Comparison of ENCODE assay signal across 2 fruit fly cellular contexts in the genomic region with DNA sequence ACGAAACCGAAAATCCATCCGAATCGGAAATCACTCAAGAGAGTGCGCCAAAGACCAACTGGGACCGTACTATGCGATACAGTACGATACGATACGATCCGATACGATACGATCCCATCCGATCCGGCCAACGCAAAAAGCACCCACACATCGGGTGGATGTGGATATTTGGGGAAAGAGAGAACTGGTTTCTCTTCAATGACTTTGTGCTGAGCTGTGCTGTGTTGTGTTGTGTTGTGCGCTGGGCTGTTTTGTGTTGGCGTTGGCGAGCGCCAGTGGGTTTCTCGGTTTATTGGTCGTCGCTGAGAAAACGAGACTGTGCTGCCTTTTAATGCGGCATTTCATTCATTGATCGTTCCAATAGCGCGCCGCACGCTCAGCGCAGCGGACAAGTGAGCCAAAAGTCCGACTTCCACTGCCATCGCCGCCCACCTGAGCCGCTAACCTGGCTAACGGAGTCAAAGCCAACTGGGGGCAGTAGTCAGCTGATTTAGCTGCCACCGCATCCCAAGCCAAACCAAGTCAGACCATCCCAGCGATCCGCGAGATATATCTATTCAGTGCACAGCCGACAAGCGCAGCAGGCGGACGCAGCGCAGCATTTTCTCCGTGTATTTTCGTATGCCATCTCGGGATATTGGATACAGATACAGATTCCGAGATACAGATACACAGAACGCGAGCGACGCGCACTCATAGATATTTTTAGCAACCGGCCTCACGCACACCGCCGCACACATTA.
TF ChIP-seq lines count a peak whose summit lies in the region.

A gene (plus strand): TSS at position 324 of the 742 bp plus-strand sequence.

TF ChIP-seq in whole organism, embryonic, 481 proteins besides CTCF, POLR2A, EP300 and RAD21 (continued from another document and continues in another):
- TF ChIP-seq CG6683 (GFP tag; optimal IDR thresholded peaks at IDR 0.05; lab: Kevin White, UChicago) (no peak), CG34422 (GFP tag; IDR thresholded peaks at IDR 0.05; lab: Robert Waterston, UW) (0 out of 3 replicates have a peak, but pooled peaks have one; percentile 36), gro (GFP tag; optimal IDR thresholded peaks at IDR 0.05; lab: Kevin White, UChicago) (no peak), sima (GFP tag; optimal IDR thresholded peaks at IDR 0.05; lab: Kevin White, UChicago) (no peak), lbe (GFP tag; optimal IDR thresholded peaks at IDR 0.05; lab: Kevin White, UChicago) (no peak), HLHmδ (GFP tag; optimal IDR thresholded peaks at IDR 0.05; lab: Kevin White, UChicago) (peak; percentile 34), pan (optimal IDR thresholded peaks at IDR 0.05; lab: Kevin White, UChicago) (no peak), pan (GFP tag; optimal IDR thresholded peaks at IDR 0.05 in 1 of 2, IDR thresholded peaks at IDR 0.05 in 1 of 2) (no peak), Med (GFP tag; lab: Kevin White, UChicago) (peak; percentile 51), CG7556 (GFP tag; optimal IDR thresholded peaks at IDR 0.05; lab: Kevin White, UChicago) (no peak), ase (GFP tag; IDR thresholded peaks at IDR 0.05; lab: Robert Waterston, UW) (no peak), CG7928 (GFP tag; optimal IDR thresholded peaks at IDR 0.05; lab: Kevin White, UChicago) (no peak), HHEX (GFP tag; optimal IDR thresholded peaks at IDR 0.05; lab: Kevin White, UChicago) (no peak), ind (GFP tag; optimal IDR thresholded peaks at IDR 0.05; lab: Kevin White, UChicago) (no peak), so (GFP tag; IDR thresholded peaks at IDR 0.05; lab: Robert Waterston, UW) (no peak), CG10543 (GFP tag; optimal IDR thresholded peaks at IDR 0.05; lab: Kevin White, UChicago) (peak; percentile 63), vnd (GFP tag; IDR thresholded peaks at IDR 0.05; lab: Robert Waterston, UW; ENCODE audit: partially characterized antibody) (0 out of 3 replicates have a peak, but pooled peaks have one; percentile 24), mirr (GFP tag; optimal IDR thresholded peaks at IDR 0.05; lab: Kevin White, UChicago) (peak; percentile 10), CG12769 (tag; optimal IDR thresholded peaks at IDR 0.05; lab: Kevin White, UChicago) (peak; percentile 85), vfl (GFP tag; optimal IDR thresholded peaks at IDR 0.05; lab: Kevin White, UChicago) (no peak), CG30403 (GFP tag; optimal IDR thresholded peaks at IDR 0.05; lab: Kevin White, UChicago) (no peak), Sry-δ (GFP tag; optimal IDR thresholded peaks at IDR 0.05; lab: Kevin White, UChicago) (no peak), kni (GFP tag; optimal IDR thresholded peaks at IDR 0.05; lab: Kevin White, UChicago) (peak; percentile 69), hb (GFP tag; IDR thresholded peaks at IDR 0.05; lab: Robert Waterston, UW; ENCODE audit: partially characterized antibody) (0 out of 3 replicates have a peak, but pooled peaks have one; percentile 47), CG4282 (GFP tag; optimal IDR thresholded peaks at IDR 0.05; lab: Kevin White, UChicago) (no peak), aop (GFP tag; IDR thresholded peaks at IDR 0.05; lab: Robert Waterston, UW) (no peak), Dbx (GFP tag; IDR thresholded peaks at IDR 0.05; lab: Robert Waterston, UW) (no peak), amos (GFP tag; IDR thresholded peaks at IDR 0.05; lab: Robert Waterston, UW; ENCODE audit: partially characterized antibody) (peak; percentile 29; the same call in 1 of the 2 replicates), CG3281 (GFP tag; optimal IDR thresholded peaks at IDR 0.05; lab: Kevin White, UChicago) (no peak), CG10321 (GFP tag; IDR thresholded peaks at IDR 0.05; lab: Robert Waterston, UW) (no peak), CG15269 (tag; optimal IDR thresholded peaks at IDR 0.05; lab: Kevin White, UChicago) (peak; percentile 20), Ada2b (GFP tag; IDR thresholded peaks at IDR 0.05; lab: Robert Waterston, UW) (0 out of 2 replicates have a peak, but pooled peaks have one; percentile 27), gt (GFP tag; IDR thresholded peaks at IDR 0.05; lab: Robert Waterston, UW) (no peak), CG1233 (GFP tag; optimal IDR thresholded peaks at IDR 0.05; lab: Kevin White, UChicago) (no peak), CG6654 (GFP tag; optimal IDR thresholded peaks at IDR 0.05; lab: Kevin White, UChicago) (no peak), CG32772 (GFP tag; IDR thresholded peaks at IDR 0.05; lab: Robert Waterston, UW) (no peak), nau (GFP tag; optimal IDR thresholded peaks at IDR 0.05; lab: Kevin White, UChicago) (no peak), Dp (GFP tag; optimal IDR thresholded peaks at IDR 0.05; lab: Kevin White, UChicago) (no peak), NC2β (GFP tag; optimal IDR thresholded peaks at IDR 0.05; lab: Kevin White, UChicago) (no peak), vvl (GFP tag; IDR thresholded peaks at IDR 0.05; lab: Robert Waterston, UW) (peak; percentile 40), CG6254 (GFP tag; optimal IDR thresholded peaks at IDR 0.05; lab: Kevin White, UChicago) (no peak), YL-1 (GFP tag; optimal IDR thresholded peaks at IDR 0.05; lab: Kevin White, UChicago) (no peak), bab2 (GFP tag; optimal IDR thresholded peaks at IDR 0.05; lab: Kevin White, UChicago) (no peak), unc-4 (GFP tag; IDR thresholded peaks at IDR 0.05; lab: Robert Waterston, UW; ENCODE audit: partially characterized antibody) (0 out of 2 replicates have a peak, but pooled peaks have one; percentile 14), CG2116 (GFP tag; optimal IDR thresholded peaks at IDR 0.05; lab: Kevin White, UChicago) (no peak), Jarid2 (GFP tag; optimal IDR thresholded peaks at IDR 0.05; lab: Kevin White, UChicago) (peak; percentile 69), grn (GFP tag; optimal IDR thresholded peaks at IDR 0.05; lab: Kevin White, UChicago) (peak; percentile 51), Awh (GFP tag; IDR thresholded peaks at IDR 0.05; lab: Robert Waterston, UW) (peak; percentile 46; the same call in 1 of the 2 replicates), fd96Cb (tag; optimal IDR thresholded peaks at IDR 0.05; lab: Kevin White, UChicago) (no peak), CG13894 (tag; optimal IDR thresholded peaks at IDR 0.05; lab: Kevin White, UChicago) (peak; percentile 49), CG10959 (GFP tag; IDR thresholded peaks at IDR 0.05; lab: Robert Waterston, UW) (no peak), exex (tag; optimal IDR thresholded peaks at IDR 0.05; lab: Kevin White, UChicago) (no peak), usp (GFP tag; optimal IDR thresholded peaks at IDR 0.05; lab: Kevin White, UChicago) (no peak), Chrac-16 (GFP tag; optimal IDR thresholded peaks at IDR 0.05; lab: Kevin White, UChicago) (no peak), C15 (GFP tag; IDR thresholded peaks at IDR 0.05; lab: Robert Waterston, UW) (no peak), crp (GFP tag; optimal IDR thresholded peaks at IDR 0.05; lab: Kevin White, UChicago) (peak in 1 of 2 experiments; percentile 34), CG13123 (GFP tag; optimal IDR thresholded peaks at IDR 0.05; lab: Kevin White, UChicago) (no peak), CG34376 (GFP tag; optimal IDR thresholded peaks at IDR 0.05; lab: Kevin White, UChicago) (peak; percentile 27), Scr (GFP tag; IDR thresholded peaks at IDR 0.05; lab: Robert Waterston, UW; ENCODE audit: partially characterized antibody) (peak; percentile 18; the same call in 1 of the 2 replicates), z (GFP tag; IDR thresholded peaks at IDR 0.05; lab: Robert Waterston, UW) (peak; percentile 95)

TF ChIP-seq in whole organism, prepupa, 60 proteins besides CTCF, POLR2A, EP300 and RAD21 (continued from another document):
- TF ChIP-seq CG6792 (GFP tag; optimal IDR thresholded peaks at IDR 0.05; lab: Kevin White, UChicago) (no peak), eg (GFP tag; IDR thresholded peaks at IDR 0.05; lab: Robert Waterston, UW) (peak; percentile 38; the same call in 2 of the 3 replicates), Sox15 (GFP tag; optimal IDR thresholded peaks at IDR 0.05; lab: Kevin White, UChicago) (no peak), CG11294 (GFP tag; IDR thresholded peaks at IDR 0.05; lab: Robert Waterston, UW) (no peak), CG8119 (GFP tag; IDR thresholded peaks at IDR 0.05; lab: Robert Waterston, UW) (no peak), achi (GFP tag; optimal IDR thresholded peaks at IDR 0.05; lab: Kevin White, UChicago) (no peak), CG11902 (GFP tag; optimal IDR thresholded peaks at IDR 0.05; lab: Kevin White, UChicago) (no peak), CG6808 (GFP tag; optimal IDR thresholded peaks at IDR 0.05; lab: Kevin White, UChicago) (peak; percentile 18), Eip78C (GFP tag; lab: Kevin White, UChicago) (peak; percentile 72), Met (GFP tag; optimal IDR thresholded peaks at IDR 0.05; lab: Kevin White, UChicago) (no peak), Hr4 (GFP tag; optimal IDR thresholded peaks at IDR 0.05; lab: Kevin White, UChicago) (no peak), CG3919 (GFP tag; optimal IDR thresholded peaks at IDR 0.05; lab: Kevin White, UChicago) (peak; percentile 8), CG10631 (GFP tag; optimal IDR thresholded peaks at IDR 0.05; lab: Kevin White, UChicago) (no peak), Sox14 (GFP tag; optimal IDR thresholded peaks at IDR 0.05; lab: Kevin White, UChicago) (no peak), CG31627 (GFP tag; optimal IDR thresholded peaks at IDR 0.05; lab: Kevin White, UChicago) (no peak), fkh (GFP tag; optimal IDR thresholded peaks at IDR 0.05; lab: Kevin White, UChicago) (no peak), CG8632 (GFP tag; optimal IDR thresholded peaks at IDR 0.05; lab: Kevin White, UChicago) (no peak), CG3032 (tag; optimal IDR thresholded peaks at IDR 0.05; lab: Kevin White, UChicago) (no peak), Hr38 (GFP tag; optimal IDR thresholded peaks at IDR 0.05; lab: Kevin White, UChicago) (no peak), topi (GFP tag; optimal IDR thresholded peaks at IDR 0.05; lab: Kevin White, UChicago) (no peak), CG10669 (GFP tag; optimal IDR thresholded peaks at IDR 0.05; lab: Kevin White, UChicago) (no peak), OdsH (GFP tag; optimal IDR thresholded peaks at IDR 0.05; lab: Kevin White, UChicago) (no peak), lz (GFP tag; optimal IDR thresholded peaks at IDR 0.05; lab: Kevin White, UChicago) (no peak), CG6163 (GFP tag; IDR thresholded peaks at IDR 0.05; lab: Robert Waterston, UW) (no peak), dac (GFP tag; optimal IDR thresholded peaks at IDR 0.05; lab: Kevin White, UChicago) (no peak), CG1621 (tag; optimal IDR thresholded peaks at IDR 0.05; lab: Kevin White, UChicago) (peak; percentile 41), Hr39 (GFP tag; optimal IDR thresholded peaks at IDR 0.05; lab: Kevin White, UChicago) (no peak), esn (GFP tag; optimal IDR thresholded peaks at IDR 0.05; lab: Kevin White, UChicago) (no peak), Eip75B (GFP tag; optimal IDR thresholded peaks at IDR 0.05; lab: Kevin White, UChicago) (no peak), CG34406 (GFP tag; optimal IDR thresholded peaks at IDR 0.05; lab: Kevin White, UChicago) (no peak), ss (GFP tag; optimal IDR thresholded peaks at IDR 0.05; lab: Kevin White, UChicago) (peak in 1 of 2 experiments; percentile 2), Eip93F (GFP tag; optimal IDR thresholded peaks at IDR 0.05; lab: Kevin White, UChicago) (no peak), Gug (GFP tag; IDR thresholded peaks at IDR 0.05; lab: Robert Waterston, UW) (no peak), CG32006 (GFP tag; optimal IDR thresholded peaks at IDR 0.05; lab: Kevin White, UChicago) (peak; percentile 15), vri (GFP tag; optimal IDR thresholded peaks at IDR 0.05; lab: Kevin White, UChicago) (no peak), CG4318 (GFP tag; optimal IDR thresholded peaks at IDR 0.05; lab: Kevin White, UChicago) (no peak), salr (GFP tag; optimal IDR thresholded peaks at IDR 0.05; lab: Kevin White, UChicago) (no peak), Sox102F (GFP tag; optimal IDR thresholded peaks at IDR 0.05; lab: Kevin White, UChicago) (no peak), dsx (GFP tag; optimal IDR thresholded peaks at IDR 0.05; lab: Kevin White, UChicago; ENCODE audit: poor library complexity, severe bottlenecking) (no peak)
TF ChIP-seq in whole organism, prepupa: peak in this region for 11.
